Fruit fly (Drosophila melanogaster) whole organism, embryonic: Measurements from ENCODE around the gene Sec3.

Experiments
- Antp ChIP-seq: fragments of 200-800 bp; sonication (Bioruptor generic); optimal IDR thresholded peaks from 3 replicates; lab custom pipeline; 2016; ENCODE audit warnings: missing biosample characterization, missing genetic modification characterization
- Blimp-1 ChIP-seq: fragments of 200-800 bp; sonication (Bioruptor generic); optimal IDR thresholded peaks from 3 replicates; lab custom pipeline; 2018; ENCODE audit warnings: missing biosample characterization, missing genetic modification characterization, mild to moderate bottlenecking, moderate library complexity, missing genetic modification reagents
- C15 ChIP-seq: fragments of 200-800 bp; sonication (Bioruptor generic); IDR thresholded peaks from 3 replicates; pipeline ENCODE4 v1.3.6; 2022; ENCODE audit warnings: missing biosample characterization, missing genetic modification characterization
- CG10267 ChIP-seq: fragments of 200-800 bp; sonication (Bioruptor generic); optimal IDR thresholded peaks from 2 replicates; lab custom pipeline; 2018; ENCODE audit warnings: missing biosample characterization, mild to moderate bottlenecking, missing genetic modification characterization, moderate library complexity
- CG10274 ChIP-seq: fragments of 200-800 bp; sonication (Bioruptor generic); optimal IDR thresholded peaks from 3 replicates; lab custom pipeline; 2017; ENCODE audit warnings: missing biosample characterization, mild to moderate bottlenecking, missing genetic modification characterization
- CG12659 ChIP-seq: fragments of 200-800 bp; sonication (Bioruptor generic); optimal IDR thresholded peaks from 3 replicates; lab custom pipeline; 2017; ENCODE audit warnings: mild to moderate bottlenecking, missing biosample characterization, missing genetic modification reagents, missing genetic modification characterization
- CG17361 ChIP-seq: fragments of 200-800 bp; sonication (Bioruptor generic); IDR thresholded peaks from 3 replicates; pipeline ENCODE4 v1.3.6; 2022; ENCODE audit warnings: missing biosample characterization, missing genetic modification characterization
- CG17912 ChIP-seq: fragments of 200-800 bp; sonication (Bioruptor generic); optimal IDR thresholded peaks from 2 replicates; lab custom pipeline; 2018; ENCODE audit warnings: missing biosample characterization, mild to moderate bottlenecking, missing genetic modification characterization
- CG18011 ChIP-seq: fragments of 200-800 bp; sonication (Bioruptor generic); optimal IDR thresholded peaks from 2 replicates; lab custom pipeline; 2017; ENCODE audit warnings: missing biosample characterization, missing genetic modification characterization, mild to moderate bottlenecking, moderate library complexity, missing genotype
- CG1832 ChIP-seq: fragments of 200-800 bp; sonication (Bioruptor generic); optimal IDR thresholded peaks from 2 replicates; lab custom pipeline; 2017; ENCODE audit warnings: missing biosample characterization, mild to moderate bottlenecking, missing genetic modification characterization, inconsistent platforms
- CG2678 ChIP-seq: fragments of 200-800 bp; sonication (Bioruptor generic); optimal IDR thresholded peaks from 3 replicates; lab custom pipeline; 2019; ENCODE audit warnings: missing biosample characterization, mild to moderate bottlenecking, missing genetic modification characterization, moderate library complexity
- CG4820 ChIP-seq: fragments of 200-800 bp; sonication (Bioruptor generic); optimal IDR thresholded peaks from 3 replicates; lab custom pipeline; 2016; ENCODE audit warnings: missing biosample characterization, missing genetic modification characterization
- CG5245 ChIP-seq: fragments of 200-800 bp; sonication (Bioruptor generic); optimal IDR thresholded peaks from 3 replicates; lab custom pipeline; 2016; ENCODE audit warnings: missing biosample characterization, missing genetic modification characterization
- CG6272 ChIP-seq: fragments of 200-800 bp; sonication (Bioruptor generic); IDR thresholded peaks from 2 replicates; pipeline ENCODE4 v1.3.6; 2022; ENCODE audit warnings: missing biosample characterization, missing genetic modification characterization
- CG6791 ChIP-seq: fragments of 200-800 bp; sonication (Bioruptor generic); IDR thresholded peaks from 3 replicates; pipeline ENCODE4 v1.3.6; 2022; ENCODE audit warnings: missing biosample characterization, missing genetic modification characterization; ENCODE audit not compliant: partially characterized antibody
- CG6854 ChIP-seq: fragments of 200-800 bp; sonication (Bioruptor generic); optimal IDR thresholded peaks from 3 replicates; lab custom pipeline; 2017; ENCODE audit warnings: missing biosample characterization, mild to moderate bottlenecking, missing genetic modification characterization
- CG7786 ChIP-seq: fragments of 200-800 bp; sonication (Bioruptor generic); optimal IDR thresholded peaks from 2 replicates; lab custom pipeline; 2016; ENCODE audit warnings: missing biosample characterization, missing genetic modification characterization
- CG8089 ChIP-seq: fragments of 200-800 bp; sonication (Bioruptor generic); optimal IDR thresholded peaks from 3 replicates; lab custom pipeline; 2016; ENCODE audit warnings: missing biosample characterization, missing genetic modification characterization
- CG9932 ChIP-seq: fragments of 200-800 bp; sonication (Bioruptor generic); IDR thresholded peaks from 2 replicates; pipeline ENCODE4 v1.3.6; 2022; ENCODE audit warnings: missing biosample characterization, missing genetic modification characterization
- CTCF ChIP-seq: fragments of 200-800 bp; sonication (Bioruptor generic); optimal IDR thresholded peaks from 2 replicates; lab custom pipeline; 2017; ENCODE audit warnings: missing biosample characterization, mild to moderate bottlenecking, missing genetic modification characterization, moderate library complexity
- Dip3 ChIP-seq: fragments of 200-800 bp; sonication (Bioruptor generic); optimal IDR thresholded peaks from 3 replicates; lab custom pipeline; 2016; ENCODE audit warnings: missing biosample characterization, missing genetic modification characterization
- E2f1 ChIP-seq: fragments of 200-800 bp; sonication (Bioruptor generic); IDR thresholded peaks from 2 replicates; pipeline ENCODE4 v1.3.6; 2022; ENCODE audit warnings: missing biosample characterization, missing genetic modification characterization
- H2.0 ChIP-seq: fragments of 200-800 bp; sonication (Bioruptor generic); IDR thresholded peaks from 2 replicates; pipeline ENCODE4 v1.3.6; 2022; ENCODE audit warnings: missing biosample characterization, missing genetic modification characterization
- MESR4 ChIP-seq: fragments of 200-800 bp; sonication (Bioruptor generic); optimal IDR thresholded peaks from 2 replicates; lab custom pipeline; 2018; ENCODE audit warnings: missing biosample characterization, mild to moderate bottlenecking, missing genetic modification characterization, moderate library complexity
- MTF-1 ChIP-seq: fragments of 200-800 bp; sonication (Bioruptor generic); optimal IDR thresholded peaks from 2 replicates; lab custom pipeline; 2018; ENCODE audit warnings: missing biosample characterization, mild to moderate bottlenecking, missing genetic modification characterization, borderline replicate concordance
- Mrtf ChIP-seq: fragments of 200-800 bp; sonication (Bioruptor generic); IDR thresholded peaks from 3 replicates; pipeline ENCODE4 v1.3.6; 2022; ENCODE audit warnings: missing biosample characterization, missing genetic modification characterization
- Opbp ChIP-seq: fragments of 200-800 bp; sonication (Bioruptor generic); IDR thresholded peaks from 3 replicates; pipeline ENCODE4 v1.3.6; 2022; ENCODE audit warnings: missing biosample characterization, missing genetic modification characterization; ENCODE audit not compliant: partially characterized antibody
- PHDP ChIP-seq: fragments of 200-800 bp; sonication (Bioruptor generic); optimal IDR thresholded peaks from 3 replicates; lab custom pipeline; 2018; ENCODE audit warnings: missing biosample characterization, mild to moderate bottlenecking, missing genetic modification characterization, moderate library complexity
- TFAM ChIP-seq: fragments of 200-800 bp; sonication (Bioruptor generic); optimal IDR thresholded peaks from 2 replicates; lab custom pipeline; 2017; ENCODE audit warnings: missing biosample characterization, missing genetic modification characterization, inconsistent platforms
- Vsx1 ChIP-seq: fragments of 200-800 bp; sonication (Bioruptor generic); optimal IDR thresholded peaks from 2 replicates; lab custom pipeline; 2017; ENCODE audit warnings: missing biosample characterization, mild to moderate bottlenecking, missing genetic modification characterization, missing genetic modification reagents
- ase ChIP-seq: fragments of 200-800 bp; sonication (Bioruptor generic); IDR thresholded peaks from 3 replicates; pipeline ENCODE4 v1.3.6; 2022; ENCODE audit warnings: missing biosample characterization, missing genetic modification characterization
- cad ChIP-seq: fragments of >200 bp; optimal IDR thresholded peaks from 2 replicates; lab custom pipeline; 2017; ENCODE audit warnings: missing biosample characterization, missing genetic modification characterization
- eve ChIP-seq, 2 experiments: fragments of >200 bp; optimal IDR thresholded peaks; 2 replicates each; lab custom pipeline; 2017; ENCODE audit warnings: missing biosample characterization in 2 of 2, missing genetic modification characterization in 2 of 2
- eyg ChIP-seq: fragments of 200-800 bp; sonication (Bioruptor generic); optimal IDR thresholded peaks from 3 replicates; lab custom pipeline; 2016; ENCODE audit warnings: missing biosample characterization, missing genetic modification characterization
- fd96Cb ChIP-seq: fragments of 200-800 bp; sonication (Bioruptor generic); optimal IDR thresholded peaks from 2 replicates; lab custom pipeline; 2018; ENCODE audit warnings: missing biosample characterization, mild to moderate bottlenecking, missing genetic modification characterization, moderate library complexity
- fru ChIP-seq: fragments of >200 bp; optimal IDR thresholded peaks from 2 replicates; lab custom pipeline; 2017
- gcm ChIP-seq: fragments of 200-800 bp; sonication (Bioruptor generic); optimal IDR thresholded peaks from 2 replicates; lab custom pipeline; 2019; ENCODE audit warnings: missing biosample characterization, mild to moderate bottlenecking, missing genetic modification characterization, moderate library complexity
- gfzf ChIP-seq: fragments of 200-800 bp; sonication (Bioruptor generic); optimal IDR thresholded peaks from 2 replicates; lab custom pipeline; 2016; ENCODE audit warnings: missing biosample characterization, mild to moderate bottlenecking, missing genetic modification characterization, moderate library complexity
- h ChIP-seq: fragments of >200 bp; optimal IDR thresholded peaks from 2 replicates; lab custom pipeline; 2017
- hb ChIP-seq: fragments of 200-800 bp; sonication (Bioruptor generic); IDR thresholded peaks from 3 replicates; pipeline ENCODE4 v1.3.6; 2022; ENCODE audit warnings: missing biosample characterization, missing genetic modification characterization; ENCODE audit not compliant: partially characterized antibody
- nerfin-1 ChIP-seq: fragments of 200-800 bp; sonication (Bioruptor generic); optimal IDR thresholded peaks from 3 replicates; lab custom pipeline; 2019; ENCODE audit warnings: missing biosample characterization, mild to moderate bottlenecking, missing genetic modification characterization, moderate library complexity
- oc ChIP-seq: fragments of 200-800 bp; sonication (Bioruptor generic); optimal IDR thresholded peaks from 2 replicates; lab custom pipeline; 2018; ENCODE audit warnings: missing biosample characterization, mild to moderate bottlenecking, missing genetic modification characterization, moderate library complexity
- psq ChIP-seq: fragments of 200-800 bp; sonication (Bioruptor generic); optimal IDR thresholded peaks from 2 replicates; lab custom pipeline; 2017; ENCODE audit warnings: missing biosample characterization, missing genetic modification characterization
- schlank ChIP-seq: fragments of 200-800 bp; sonication (Bioruptor generic); optimal IDR thresholded peaks from 2 replicates; lab custom pipeline; 2018; ENCODE audit warnings: missing biosample characterization, mild to moderate bottlenecking, missing genetic modification characterization
- seq ChIP-seq: fragments of 200-800 bp; sonication (Bioruptor generic); IDR thresholded peaks from 2 replicates; pipeline ENCODE4 v1.3.6; 2022; ENCODE audit warnings: missing biosample characterization, missing genetic modification characterization
- sim ChIP-seq: fragments of 200-800 bp; sonication (Bioruptor generic); IDR thresholded peaks from 2 replicates; pipeline ENCODE4 v1.3.6; 2022; ENCODE audit warnings: missing biosample characterization, missing genetic modification characterization
- sqz ChIP-seq: fragments of 200-800 bp; sonication (Bioruptor generic); optimal IDR thresholded peaks from 3 replicates; lab custom pipeline; 2018; ENCODE audit warnings: missing biosample characterization, mild to moderate bottlenecking, missing genetic modification characterization
- stc ChIP-seq: fragments of 200-800 bp; sonication (Bioruptor generic); IDR thresholded peaks from 2 replicates; pipeline ENCODE4 v1.3.6; 2022; ENCODE audit warnings: missing biosample characterization, missing genetic modification characterization
- zen ChIP-seq: fragments of 200-800 bp; sonication (Bioruptor generic); optimal IDR thresholded peaks from 3 replicates; lab custom pipeline; 2018; ENCODE audit warnings: missing biosample characterization, mild to moderate bottlenecking, missing genetic modification characterization, moderate library complexity
- zen2 ChIP-seq: fragments of 200-800 bp; sonication (Bioruptor generic); IDR thresholded peaks from 3 replicates; pipeline ENCODE4 v1.3.6; 2022; ENCODE audit warnings: missing biosample characterization, missing genetic modification characterization; ENCODE audit not compliant: partially characterized antibody
- zfh1 ChIP-seq: fragments of 200-800 bp; sonication (Bioruptor generic); IDR thresholded peaks from 3 replicates; pipeline ENCODE4 v1.3.6; 2022; ENCODE audit warnings: missing biosample characterization, missing genetic modification characterization

Sec3 gene

dm6 chr3L:17425132-17425713 is at the start of gene Sec3, which contains the start of gene COX7B (continued):
- TF ChIP-seq CG18011 (GFP tag; lab: Kevin White, UChicago) (peak; percentile 29), CG4820 (peak; percentile 55), CG5245 (GFP tag; lab: Kevin White, UChicago) (no peak), sqz (GFP tag; lab: Kevin White, UChicago) (no peak), ase (no peak), stc (no peak), Opbp (GFP tag; lab: Robert Waterston, UW) (peak; percentile 87), Antp (GFP tag; lab: Kevin White, UChicago) (peak; percentile 30), eve (GFP tag; optimal IDR thresholded peaks at IDR 0.05; lab: Kevin White, UChicago) (no peak), TFAM (GFP tag; lab: Kevin White, UChicago) (no peak), zfh1 (GFP tag; lab: Robert Waterston, UW) (peak; percentile 47; the same call in 1 of the 3 replicates), seq (no peak), CG10274 (GFP tag; lab: Kevin White, UChicago) (no peak), CG10267 (tag; lab: Kevin White, UChicago) (peak; percentile 70), CTCF (GFP tag; lab: Kevin White, UChicago) (peak; percentile 21), CG2678 (tag; lab: Kevin White, UChicago) (peak; percentile 74), eyg (GFP tag; lab: Kevin White, UChicago) (no peak), CG17361 (GFP tag; lab: Robert Waterston, UW) (peak; percentile 72; the same call in 2 of the 3 replicates), E2f1 (GFP tag; lab: Robert Waterston, UW) (peak; percentile 34), sim (GFP tag; lab: Robert Waterston, UW) (no peak), nerfin-1 (tag; lab: Kevin White, UChicago) (peak; percentile 55), gcm (GFP tag; lab: Kevin White, UChicago) (peak; percentile 42), CG7786 (GFP tag; lab: Kevin White, UChicago) (peak; percentile 17), oc (tag; lab: Kevin White, UChicago) (peak; percentile 64), zen2 (GFP tag; lab: Robert Waterston, UW) (peak; percentile 75; the same call in 2 of the 3 replicates), CG6272 (GFP tag; lab: Robert Waterston, UW) (peak; percentile 70), MTF-1 (GFP tag; lab: Kevin White, UChicago) (no peak), C15 (GFP tag; lab: Robert Waterston, UW) (peak; percentile 53; the same call in 1 of the 3 replicates), Mrtf (GFP tag; lab: Robert Waterston, UW) (0 out of 3 replicates have a peak, but pooled peaks have one; percentile 12), CG17912 (GFP tag; lab: Kevin White, UChicago) (peak; percentile 20), cad (no peak), schlank (tag; lab: Kevin White, UChicago) (no peak), fd96Cb (tag; lab: Kevin White, UChicago) (peak; percentile 22), Vsx1 (GFP tag; lab: Kevin White, UChicago) (peak; percentile 39), CG6854 (GFP tag; lab: Kevin White, UChicago) (no peak), PHDP (tag; lab: Kevin White, UChicago) (peak; percentile 66), CG1832 (GFP tag; lab: Kevin White, UChicago) (no peak), Dip3 (peak; percentile 43), psq (GFP tag; lab: Kevin White, UChicago) (no peak), CG9932 (GFP tag; lab: Robert Waterston, UW) (peak; percentile 86), fru (lab: Kevin White, UChicago) (no peak), H2.0 (peak; percentile 55), CG8089 (GFP tag; lab: Kevin White, UChicago) (no peak), h (lab: Kevin White, UChicago) (no peak), zen (tag; lab: Kevin White, UChicago) (peak; percentile 76), MESR4 (GFP tag; lab: Kevin White, UChicago) (peak; percentile 80), CG12659 (GFP tag; lab: Kevin White, UChicago) (peak; percentile 75), gfzf (GFP tag; lab: Kevin White, UChicago) (peak; percentile 82), CG6791 (peak; percentile 73; the same call in 2 of the 3 replicates), Blimp-1 (peak; percentile 39), hb (peak; percentile 76)
